Fruit fly (Drosophila melanogaster): ENCODE results near the gene CG46339.

CG46339 gene

DNA sequence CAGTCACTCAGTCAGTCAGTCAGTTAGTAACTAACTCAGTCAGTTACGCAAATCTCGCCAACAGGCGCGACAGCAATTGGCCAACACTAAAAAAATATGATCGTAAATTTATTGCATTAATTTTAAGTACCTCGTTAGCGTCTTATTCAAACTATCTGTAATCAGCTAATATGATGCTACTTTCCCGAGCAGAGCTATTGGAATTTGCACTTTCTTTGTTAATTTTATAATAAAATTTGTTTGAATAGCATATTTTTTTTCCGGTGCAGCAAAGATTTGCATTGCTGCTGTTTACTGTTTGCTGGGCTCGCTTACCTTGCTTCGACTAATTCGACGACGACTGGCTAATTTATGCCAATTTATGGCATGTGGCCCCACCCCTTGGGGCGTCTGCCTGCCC lies 25.5 kb upstream of the CG46339 start (continued):
- TF ChIP-seq Hr39 (GFP tag; optimal IDR thresholded peaks at IDR 0.05) (no peak), net (GFP tag; optimal IDR thresholded peaks at IDR 0.05) (peak; percentile 38), CG8632 (GFP tag; optimal IDR thresholded peaks at IDR 0.05) (no peak), CG15336 (GFP tag; IDR thresholded peaks at IDR 0.05) (peak; percentile 53), spab (GFP tag; optimal IDR thresholded peaks at IDR 0.05) (peak; percentile 6), fkh (GFP tag; optimal IDR thresholded peaks at IDR 0.05) (no peak), CG9139 (GFP tag; optimal IDR thresholded peaks at IDR 0.05) (no peak), CG16779 (tag; optimal IDR thresholded peaks at IDR 0.05) (no peak), CG6808 (GFP tag; optimal IDR thresholded peaks at IDR 0.05) (no peak), Ets96B (tag; optimal IDR thresholded peaks at IDR 0.05) (no peak), salr (GFP tag; optimal IDR thresholded peaks at IDR 0.05) (no peak), CG3032 (tag; optimal IDR thresholded peaks at IDR 0.05) (no peak), Eip93F (GFP tag; optimal IDR thresholded peaks at IDR 0.05) (no peak), CG32006 (GFP tag; optimal IDR thresholded peaks at IDR 0.05) (peak; percentile 58), CG3919 (GFP tag; optimal IDR thresholded peaks at IDR 0.05) (peak; percentile 34), dac (GFP tag; optimal IDR thresholded peaks at IDR 0.05) (no peak), cyc (GFP tag; optimal IDR thresholded peaks at IDR 0.05) (peak; percentile 1), Sox14 (GFP tag; optimal IDR thresholded peaks at IDR 0.05) (peak; percentile 6), CG6276 (GFP tag; optimal IDR thresholded peaks at IDR 0.05) (peak; percentile 35)

DNA sequence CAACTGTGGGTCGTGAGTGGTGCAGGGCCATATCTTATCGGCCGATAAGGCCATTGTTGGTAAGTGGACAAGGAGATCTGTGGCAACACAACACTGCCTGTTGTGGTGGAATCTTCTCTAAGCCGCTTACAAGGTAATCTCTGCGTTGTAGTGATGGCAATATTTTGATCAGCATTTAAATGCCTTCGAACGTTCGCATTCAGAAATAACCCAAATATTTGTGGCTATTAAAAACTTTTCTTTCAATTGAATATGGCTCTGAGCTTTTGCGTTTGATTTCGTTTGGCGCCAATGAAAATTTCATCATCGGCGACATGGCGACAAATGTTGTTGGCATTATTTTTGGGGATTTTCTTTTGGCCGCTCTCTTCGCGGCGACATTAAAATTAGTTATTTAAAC lies 25.1 kb upstream of the CG46339 start:
- TF ChIP-seq CG11294 (GFP tag; IDR thresholded peaks at IDR 0.05) = no peak
- no peak for TF ChIP-seq Ets21C (GFP tag; optimal IDR thresholded peaks at IDR 0.05)
- no peak for TF ChIP-seq CG3919 (GFP tag; optimal IDR thresholded peaks at IDR 0.05)
- no peak for TF ChIP-seq ss (GFP tag; optimal IDR thresholded peaks at IDR 0.05)
- TF ChIP-seq Eip93F (GFP tag; optimal IDR thresholded peaks at IDR 0.05) = no peak
- 0 out of 3 replicates have a peak, but pooled peaks have one; percentile 9 for TF ChIP-seq CG8119 (GFP tag; IDR thresholded peaks at IDR 0.05)
- TF ChIP-seq cyc (GFP tag; optimal IDR thresholded peaks at IDR 0.05) = no peak
- no peak for TF ChIP-seq lz (GFP tag; optimal IDR thresholded peaks at IDR 0.05)
- TF ChIP-seq Gug (GFP tag; IDR thresholded peaks at IDR 0.05) = 0 out of 2 replicates have a peak, but pooled peaks have one; percentile 1
- TF ChIP-seq fkh (GFP tag; optimal IDR thresholded peaks at IDR 0.05) = no peak

DNA sequence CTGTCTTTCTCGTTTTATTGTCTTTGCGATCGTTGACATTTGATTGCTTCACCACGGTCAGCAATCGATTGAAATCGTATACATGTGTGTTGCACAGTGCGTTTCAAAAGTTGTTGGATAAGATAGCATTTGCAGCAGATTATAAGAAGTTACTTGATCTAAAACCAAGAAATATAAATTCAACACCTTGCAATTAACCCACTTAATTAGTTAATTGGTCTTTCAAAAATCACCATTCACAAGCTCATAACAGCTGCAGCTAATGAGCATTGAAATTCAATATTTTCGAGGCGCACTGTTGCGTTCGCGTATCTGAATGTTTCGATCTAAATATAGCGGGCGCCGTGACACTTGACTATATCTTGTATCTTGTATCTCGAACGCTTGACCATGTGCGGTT lies 22.8 kb upstream of the CG46339 start:
- TF ChIP-seq CG8319 (GFP tag; optimal IDR thresholded peaks at IDR 0.05) = no peak
- TF ChIP-seq Sox15 (GFP tag; optimal IDR thresholded peaks at IDR 0.05) = peak; percentile 54
- peak; percentile 10 for TF ChIP-seq fkh (GFP tag; optimal IDR thresholded peaks at IDR 0.05)
- TF ChIP-seq Eip78C (GFP tag) = peak; percentile 92
- TF ChIP-seq Blimp-1 (GFP tag; optimal IDR thresholded peaks at IDR 0.05) = no peak
- peak; percentile 62 for TF ChIP-seq net (GFP tag; optimal IDR thresholded peaks at IDR 0.05)
- TF ChIP-seq Ets21C (GFP tag; optimal IDR thresholded peaks at IDR 0.05) = peak; percentile 36
- peak; percentile 60 for TF ChIP-seq lz (GFP tag; optimal IDR thresholded peaks at IDR 0.05)
- peak; percentile 53 for TF ChIP-seq Eip75B (GFP tag; optimal IDR thresholded peaks at IDR 0.05)
- TF ChIP-seq CG10669 (GFP tag; optimal IDR thresholded peaks at IDR 0.05) = peak; percentile 4
- peak; percentile 66 for TF ChIP-seq Sox14 (GFP tag; optimal IDR thresholded peaks at IDR 0.05)
- peak; percentile 61 for TF ChIP-seq OdsH (GFP tag; optimal IDR thresholded peaks at IDR 0.05)
- TF ChIP-seq dac (GFP tag; optimal IDR thresholded peaks at IDR 0.05) = no peak
- no peak for TF ChIP-seq CG11762 (GFP tag; optimal IDR thresholded peaks at IDR 0.05; ENCODE audit: insufficient read depth)
- TF ChIP-seq Hr39 (GFP tag; optimal IDR thresholded peaks at IDR 0.05) = peak; percentile 74
- peak in 1 of 2 experiments; percentile 16 for TF ChIP-seq ss (GFP tag; optimal IDR thresholded peaks at IDR 0.05)
- TF ChIP-seq CG3032 (tag; optimal IDR thresholded peaks at IDR 0.05) = peak; percentile 46
- TF ChIP-seq vri (GFP tag; optimal IDR thresholded peaks at IDR 0.05) = peak; percentile 35
- TF ChIP-seq CG6163 (GFP tag; IDR thresholded peaks at IDR 0.05) = peak; percentile 61; the same call in 2 of the 3 replicates
- peak; percentile 54 for TF ChIP-seq fd59A (GFP tag; optimal IDR thresholded peaks at IDR 0.05)
- TF ChIP-seq salr (GFP tag; optimal IDR thresholded peaks at IDR 0.05) = peak; percentile 12 to 40
- TF ChIP-seq Hr4 (GFP tag; optimal IDR thresholded peaks at IDR 0.05) = peak; percentile 57
- peak; percentile 60 for TF ChIP-seq CG1621 (tag; optimal IDR thresholded peaks at IDR 0.05)
- peak; percentile 74 for TF ChIP-seq svp (GFP tag)
- no peak for TF ChIP-seq spab (GFP tag; optimal IDR thresholded peaks at IDR 0.05)
- peak; percentile 72 for TF ChIP-seq CG15336 (GFP tag; IDR thresholded peaks at IDR 0.05)
- peak; percentile 69 for TF ChIP-seq CG6792 (GFP tag; optimal IDR thresholded peaks at IDR 0.05)
- TF ChIP-seq Ets96B (tag; optimal IDR thresholded peaks at IDR 0.05) = peak; percentile 56
- TF ChIP-seq CG9139 (GFP tag; optimal IDR thresholded peaks at IDR 0.05) = peak; percentile 20
- peak; percentile 53 for TF ChIP-seq acj6 (GFP tag; optimal IDR thresholded peaks at IDR 0.05)
- TF ChIP-seq Lpt (GFP tag; optimal IDR thresholded peaks at IDR 0.05) = no peak
- TF ChIP-seq achi (GFP tag; optimal IDR thresholded peaks at IDR 0.05) = peak; percentile 11
- TF ChIP-seq CG4318 (GFP tag; optimal IDR thresholded peaks at IDR 0.05) = peak; percentile 25
- peak; percentile 51 for TF ChIP-seq CG8632 (GFP tag; optimal IDR thresholded peaks at IDR 0.05)
- peak; percentile 54 for TF ChIP-seq Met (GFP tag; optimal IDR thresholded peaks at IDR 0.05)
- TF ChIP-seq CG11294 (GFP tag; IDR thresholded peaks at IDR 0.05) = 0 out of 2 replicates have a peak, but pooled peaks have one; percentile 21
